Worm (Caenorhabditis elegans): ENCODE results near the gene tald-1.
"Not testable (repeated sequence)": the region's sequence is repeated elsewhere in the genome, so short reads cannot be mapped to it uniquely, and the experiment has no call there.

tald-1 gene

ce11 chrIV:4386351-4386750 lies at the start of gene tald-1:
Gene tald-1 (plus strand): TSS chrIV:4386651.
- TF ChIP-seq elt-2 (tag; optimal IDR thresholded peaks at IDR 0.05) (peak; percentile 70), ceh-28 (tag; optimal IDR thresholded peaks at IDR 0.05) (peak; percentile 24), nhr-23 (tag; optimal IDR thresholded peaks at IDR 0.05) (no peak)

- no peak for TF ChIP-seq nhr-76 (tag; optimal IDR thresholded peaks at IDR 0.05)
- TF ChIP-seq pha-4 (tag; optimal IDR thresholded peaks at IDR 0.05), result no peak
- TF ChIP-seq fkh-10 (GFP tag; optimal IDR thresholded peaks at IDR 0.05), result no peak
- TF ChIP-seq elt-1 (tag; optimal IDR thresholded peaks at IDR 0.05), result peak; percentile 82
- peak; percentile 48 for TF ChIP-seq nhr-25 (tag; optimal IDR thresholded peaks at IDR 0.05)
- no peak for TF ChIP-seq mdl-1 (tag; optimal IDR thresholded peaks at IDR 0.05)
Measured at ce11 chrIV:4338217-4338616, 48.2 kb upstream of the tald-1 start.

- TF ChIP-seq daf-12 (tag; optimal IDR thresholded peaks at IDR 0.05) (no peak), nhr-43 (tag; optimal IDR thresholded peaks at IDR 0.05; ENCODE audit: poor library complexity, severe bottlenecking) (no peak), elt-1 (tag; optimal IDR thresholded peaks at IDR 0.05) (no peak), nhr-11 (tag; optimal IDR thresholded peaks at IDR 0.05) (no peak), egl-27 (tag; optimal IDR thresholded peaks at IDR 0.05) (no peak), elt-3 (tag; optimal IDR thresholded peaks at IDR 0.05) (no peak), jun-1 (tag; optimal IDR thresholded peaks at IDR 0.05) (no peak), elt-2 (tag; optimal IDR thresholded peaks at IDR 0.05) (no peak), skn-1 (tag; optimal IDR thresholded peaks at IDR 0.05) (no peak)
Measured at ce11 chrIV:4344828-4345227, 41.6 kb upstream of the tald-1 start.

ce11 chrIV:4346512-4346911 lies 39.9 kb upstream of the tald-1 start, which contains the start of gene oac-52:
Gene oac-52 (minus strand): TSS chrIV:4346612.
- TF ChIP-seq egl-5 (tag; optimal IDR thresholded peaks at IDR 0.05), result no peak
- TF ChIP-seq daf-12 (tag; optimal IDR thresholded peaks at IDR 0.05), result no peak
- TF ChIP-seq pha-4 (tag; optimal IDR thresholded peaks at IDR 0.05), result no peak
- no peak for TF ChIP-seq elt-1 (tag; optimal IDR thresholded peaks at IDR 0.05)
- TF ChIP-seq nhr-11 (tag; optimal IDR thresholded peaks at IDR 0.05), result no peak
- no peak for TF ChIP-seq elt-3 (tag; optimal IDR thresholded peaks at IDR 0.05)

ce11 chrIV:4347578-4348003 lies 38.9 kb upstream of the tald-1 start:
- TF ChIP-seq unc-39 (tag; optimal IDR thresholded peaks at IDR 0.05), result no peak
- no peak for TF ChIP-seq unc-62 (GFP tag; optimal IDR thresholded peaks at IDR 0.05)
- TF ChIP-seq eor-1 (tag; optimal IDR thresholded peaks at IDR 0.05), result no peak
- TF ChIP-seq ama-1 (optimal IDR thresholded peaks at IDR 0.05), result peak; percentile 88
- TF ChIP-seq egl-27 (tag; optimal IDR thresholded peaks at IDR 0.05), result no peak
- no peak for TF ChIP-seq nhr-67 (tag; optimal IDR thresholded peaks at IDR 0.05)

- not testable (repeated sequence) for TF ChIP-seq pha-4, zag-1, elt-2 (tag; optimal IDR thresholded peaks at IDR 0.05)
Measured at ce11 chrIV:4348146-4348545, 38.3 kb upstream of the tald-1 start, which contains the start of gene W03B1.5. Gene W03B1.5 (plus strand): TSS chrIV:4348446.

- TF ChIP-seq zag-1 (tag; optimal IDR thresholded peaks at IDR 0.05) (no peak), mml-1 (tag; optimal IDR thresholded peaks at IDR 0.05) (no peak), mdl-1 (tag; optimal IDR thresholded peaks at IDR 0.05) (no peak), nhr-77 (tag; optimal IDR thresholded peaks at IDR 0.05) (no peak), ama-1 (optimal IDR thresholded peaks at IDR 0.05) (no peak), lin-39 (tag; optimal IDR thresholded peaks at IDR 0.05) (no peak), nfya-1 (tag; optimal IDR thresholded peaks at IDR 0.05; ENCODE audit: insufficient read depth) (no peak), lin-15B (tag; optimal IDR thresholded peaks at IDR 0.05) (no peak), elt-1 (tag; optimal IDR thresholded peaks at IDR 0.05) (no peak), ztf-4 (tag; optimal IDR thresholded peaks at IDR 0.05) (no peak), egl-27 (tag; optimal IDR thresholded peaks at IDR 0.05) (no peak), nhr-43 (tag; optimal IDR thresholded peaks at IDR 0.05; ENCODE audit: poor library complexity, severe bottlenecking) (no peak), tbx-2 (tag; optimal IDR thresholded peaks at IDR 0.05) (no peak), ztf-11 (tag; optimal IDR thresholded peaks at IDR 0.05) (no peak), fkh-2 (tag; optimal IDR thresholded peaks at IDR 0.05) (no peak), nhr-76 (tag; optimal IDR thresholded peaks at IDR 0.05) (no peak)
Measured at ce11 chrIV:4356879-4357278, 29.6 kb upstream of the tald-1 start, which contains the start of gene W03B1.9. Gene W03B1.9 (minus strand): TSS chrIV:4356979.

Measured in whole organism, L3 larva.